Worm (Caenorhabditis elegans) whole organism, L1 larva: ENCODE measurements around the gene C55A6.7.

Source experiments
- C16A3.4 ChIP-seq: fragments of 150-350 bp; optimal IDR thresholded peaks from 2 replicates; lab custom pipeline; 2014; ENCODE audit warnings: missing biosample characterization, missing genetic modification characterization
- C34B4.2 ChIP-seq: sonication (generic microtip); optimal IDR thresholded peaks from 2 replicates; lab custom pipeline; 2017; ENCODE audit warnings: mild to moderate bottlenecking, missing genetic modification characterization, missing compliant biosample characterization
- aha-1 ChIP-seq: fragments of 150-350 bp; optimal IDR thresholded peaks from 2 replicates; lab custom pipeline; 2014; ENCODE audit warnings: missing biosample characterization, missing genetic modification characterization
- alr-1 ChIP-seq: fragments of 200-800 bp; sonication (Bioruptor generic); optimal IDR thresholded peaks from 2 replicates; lab custom pipeline; 2018; ENCODE audit warnings: borderline replicate concordance, mild to moderate bottlenecking, missing genetic modification characterization, missing compliant biosample characterization
- aly-2 ChIP-seq: fragments of 150-350 bp; optimal IDR thresholded peaks from 2 replicates; lab custom pipeline; 2014; ENCODE audit warnings: missing biosample characterization, missing genetic modification characterization
- ceh-8 ChIP-seq: fragments of 200-800 bp; sonication (Bioruptor generic); optimal IDR thresholded peaks from 2 replicates; lab custom pipeline; 2018; ENCODE audit warnings: mild to moderate bottlenecking, missing genetic modification characterization, moderate library complexity, missing compliant biosample characterization
- ceh-82 ChIP-seq, 3 experiments: fragments of 150-350 bp in 1 of 3; sonication (generic microtip) in 2 of 3; optimal IDR thresholded peaks; 2 replicates each; lab custom pipeline; 2014 to 2017; ENCODE audit warnings: missing biosample characterization in 3 of 3, missing genetic modification characterization in 3 of 3
- ceh-88 ChIP-seq: fragments of 200-800 bp; sonication (Bioruptor generic); IDR thresholded peaks from 2 replicates; pipeline ENCODE4 v1.3.6; 2022; ENCODE audit warnings: missing genetic modification characterization, missing compliant biosample characterization
- ces-1 ChIP-seq: fragments of 150-350 bp; optimal IDR thresholded peaks from 2 replicates; lab custom pipeline; 2014; ENCODE audit warnings: missing biosample characterization, missing genetic modification reagents, missing genetic modification characterization
- efl-1 ChIP-seq, 4 experiments: fragments of 150-350 bp; optimal IDR thresholded peaks in 3 of 4; peaks in 1 of 4; 1 replicate in 1 of 4; 2 replicates in 3 of 4; lab custom pipeline; 2014; ENCODE audit warnings: missing biosample characterization in 2 of 4, missing genetic modification characterization in 2 of 4, missing genetic modification reagents in 2 of 4
- egl-13 ChIP-seq: sonication (generic microtip); optimal IDR thresholded peaks from 2 replicates; lab custom pipeline; 2016; ENCODE audit warnings: missing genotype, missing genetic modification reagents, missing genetic modification characterization, missing compliant biosample characterization
- elt-2 ChIP-seq: sonication (generic microtip); optimal IDR thresholded peaks from 2 replicates; lab custom pipeline; 2016; ENCODE audit warnings: missing genetic modification characterization, mild to moderate bottlenecking, inconsistent platforms, missing compliant biosample characterization, missing genetic modification reagents
- fkh-10 ChIP-seq: sonication (generic microtip); optimal IDR thresholded peaks from 2 replicates; lab custom pipeline; 2017; ENCODE audit warnings: missing biosample characterization, missing genetic modification reagents, missing genetic modification characterization
- fkh-8 ChIP-seq: sonication (generic microtip); optimal IDR thresholded peaks from 2 replicates; lab custom pipeline; 2016; ENCODE audit warnings: mild to moderate bottlenecking, missing genetic modification characterization, missing compliant biosample characterization
- grh-1 ChIP-seq: fragments of 200-800 bp; sonication (Bioruptor generic); IDR thresholded peaks from 2 replicates; pipeline ENCODE4 v1.3.6; 2022; ENCODE audit warnings: missing genetic modification reagents, missing genetic modification characterization, missing compliant biosample characterization
- irx-1 ChIP-seq: sonication (generic microtip); optimal IDR thresholded peaks from 2 replicates; lab custom pipeline; 2016; ENCODE audit warnings: missing genetic modification characterization, missing compliant biosample characterization
- isw-1 ChIP-seq: fragments of 200-800 bp; sonication (Bioruptor generic); IDR thresholded peaks from 2 replicates; pipeline ENCODE4 v1.3.6; 2022; ENCODE audit warnings: missing genetic modification characterization, missing compliant biosample characterization
- jun-1 ChIP-seq: fragments of 150-350 bp; optimal IDR thresholded peaks from 2 replicates; lab custom pipeline; 2014; ENCODE audit warnings: missing biosample characterization, missing genetic modification reagents, missing genetic modification characterization
- lin-13 ChIP-seq: fragments of 150-350 bp; optimal IDR thresholded peaks from 2 replicates; lab custom pipeline; 2014; ENCODE audit warnings: missing biosample characterization, missing genetic modification reagents, missing genetic modification characterization
- lin-14 ChIP-seq: fragments of 200-800 bp; sonication (Bioruptor generic); optimal IDR thresholded peaks from 2 replicates; lab custom pipeline; 2018; ENCODE audit warnings: mild to moderate bottlenecking, missing genetic modification characterization, moderate library complexity, missing compliant biosample characterization
- lin-39 ChIP-seq: fragments of 150-350 bp; optimal IDR thresholded peaks from 2 replicates; lab custom pipeline; 2014; ENCODE audit warnings: missing biosample characterization, missing genetic modification reagents, missing genetic modification characterization
- lir-3 ChIP-seq: sonication (generic microtip); optimal IDR thresholded peaks from 2 replicates; lab custom pipeline; 2016; ENCODE audit warnings: mild to moderate bottlenecking, missing genetic modification characterization, moderate library complexity, missing compliant biosample characterization; ENCODE audit not compliant: poor library complexity
- lsy-2 ChIP-seq, 2 experiments: fragments of 150-350 bp; optimal IDR thresholded peaks; 2 replicates each; lab custom pipeline; 2014; ENCODE audit warnings: missing biosample characterization in 2 of 2, missing genetic modification characterization in 2 of 2
- mab-9 ChIP-seq: fragments of 200-800 bp; sonication (Bioruptor generic); IDR thresholded peaks from 2 replicates; pipeline ENCODE4 v1.3.6; 2022; ENCODE audit warnings: missing genetic modification reagents, missing genetic modification characterization, missing compliant biosample characterization
- mef-2 ChIP-seq: fragments of 150-350 bp; optimal IDR thresholded peaks from 2 replicates; lab custom pipeline; 2014; ENCODE audit warnings: missing biosample characterization, missing genetic modification characterization
- mep-1 ChIP-seq: fragments of 150-350 bp; optimal IDR thresholded peaks from 2 replicates; lab custom pipeline; 2014; ENCODE audit warnings: missing biosample characterization, missing genetic modification characterization
- nhr-19 ChIP-seq: fragments of 200-800 bp; sonication (Bioruptor generic); conservative IDR thresholded peaks from 2 replicates; pipeline ENCODE4 v1.3.6; 2022; ENCODE audit warnings: missing genetic modification characterization, missing compliant biosample characterization
- nhr-20 ChIP-seq: sonication (generic microtip); optimal IDR thresholded peaks from 2 replicates; lab custom pipeline; 2016; ENCODE audit warnings: mild to moderate bottlenecking, missing genetic modification characterization, missing compliant biosample characterization
- nhr-28 ChIP-seq: fragments of 150-350 bp; optimal IDR thresholded peaks from 2 replicates; lab custom pipeline; 2014; ENCODE audit warnings: missing biosample characterization, missing genetic modification characterization
- nhr-47 ChIP-seq: sonication (generic microtip); optimal IDR thresholded peaks from 2 replicates; lab custom pipeline; 2016; ENCODE audit warnings: mild to moderate bottlenecking, missing genetic modification characterization, moderate library complexity, missing compliant biosample characterization
- nhr-71 ChIP-seq: sonication (generic microtip); optimal IDR thresholded peaks from 2 replicates; lab custom pipeline; 2016; ENCODE audit warnings: mild to moderate bottlenecking, missing genetic modification characterization, moderate library complexity, missing compliant biosample characterization
- nhr-76 ChIP-seq: sonication (generic microtip); optimal IDR thresholded peaks from 2 replicates; lab custom pipeline; 2017; ENCODE audit warnings: missing biosample characterization, missing genetic modification characterization
- nhr-77 ChIP-seq: fragments of 150-350 bp; optimal IDR thresholded peaks from 2 replicates; lab custom pipeline; 2014; ENCODE audit warnings: missing biosample characterization, missing genetic modification characterization
- nhr-84 ChIP-seq: sonication (generic microtip); optimal IDR thresholded peaks from 2 replicates; lab custom pipeline; 2017; ENCODE audit warnings: missing biosample characterization, missing genetic modification characterization
- nhr-85 ChIP-seq: sonication (generic microtip); peaks from one replicate; lab custom pipeline; 2016; ENCODE audit warnings: missing genetic modification characterization, inconsistent platforms, missing compliant biosample characterization
- nhr-90 ChIP-seq: sonication (generic microtip); optimal IDR thresholded peaks from 2 replicates; lab custom pipeline; 2016; ENCODE audit warnings: mild to moderate bottlenecking, missing genetic modification characterization, missing compliant biosample characterization; ENCODE audit not compliant: poor library complexity
- pax-3 ChIP-seq: fragments of 200-800 bp; sonication (Bioruptor generic); optimal IDR thresholded peaks from 2 replicates; lab custom pipeline; 2018; ENCODE audit warnings: mild to moderate bottlenecking, missing genetic modification characterization, moderate library complexity, missing compliant biosample characterization
- skn-1 ChIP-seq: fragments of 150-350 bp; optimal IDR thresholded peaks from 2 replicates; lab custom pipeline; 2014; ENCODE audit warnings: missing biosample characterization, missing genetic modification characterization
- snpc-4 ChIP-seq: fragments of 150-350 bp; optimal IDR thresholded peaks from 2 replicates; lab custom pipeline; 2014; ENCODE audit warnings: missing biosample characterization, missing genetic modification characterization
- snu-23 ChIP-seq: sonication (generic microtip); optimal IDR thresholded peaks from 2 replicates; lab custom pipeline; 2016; ENCODE audit warnings: missing genetic modification characterization, missing compliant biosample characterization
- sox-4 ChIP-seq: sonication (generic microtip); optimal IDR thresholded peaks from 2 replicates; lab custom pipeline; 2016; ENCODE audit warnings: missing genetic modification characterization, missing compliant biosample characterization
- sptf-1 ChIP-seq: fragments of 150-350 bp; optimal IDR thresholded peaks from 2 replicates; lab custom pipeline; 2014; ENCODE audit warnings: missing biosample characterization, missing genetic modification characterization
- tbx-2 ChIP-seq: sonication (generic microtip); optimal IDR thresholded peaks from 2 replicates; lab custom pipeline; 2016; ENCODE audit warnings: missing genetic modification characterization, missing compliant biosample characterization
- unc-30 ChIP-seq: sonication (generic microtip); optimal IDR thresholded peaks from 2 replicates; lab custom pipeline; 2017; ENCODE audit warnings: missing biosample characterization, missing genetic modification characterization
- unc-62 ChIP-seq: fragments of 150-350 bp; optimal IDR thresholded peaks from 2 replicates; lab custom pipeline; 2014; ENCODE audit warnings: missing biosample characterization, missing genetic modification reagents, missing genetic modification characterization
- unc-98 ChIP-seq: fragments of 200-800 bp; sonication (Bioruptor generic); IDR thresholded peaks from 2 replicates; pipeline ENCODE4 v1.3.6; 2022; ENCODE audit warnings: missing genetic modification characterization, missing compliant biosample characterization
- vab-15 ChIP-seq: sonication (generic microtip); optimal IDR thresholded peaks from 2 replicates; lab custom pipeline; 2017; ENCODE audit warnings: missing genotype, mild to moderate bottlenecking, missing genetic modification characterization, missing compliant biosample characterization
- xbp-1 ChIP-seq: sonication (generic microtip); optimal IDR thresholded peaks from 2 replicates; lab custom pipeline; 2016; ENCODE audit warnings: missing genetic modification characterization, missing compliant biosample characterization

The C55A6.7 gene

ce11 chrV:11532964-11533363, 12.6 kb upstream of the C55A6.7 start (continued):
- no peak for TF ChIP-seq lir-3 (tag; lab: Kevin White, UChicago)
- no peak for TF ChIP-seq snpc-4 (tag; lab: Kevin White, UChicago)
- TF ChIP-seq nhr-77 (tag; lab: Kevin White, UChicago), result no peak
- TF ChIP-seq mab-9 (GFP tag; lab: Robert Waterston, UW), result 0 out of 2 replicates have a peak, but pooled peaks have one; percentile 38
- TF ChIP-seq ceh-82 (tag; optimal IDR thresholded peaks at IDR 0.05; lab: Kevin White, UChicago), result no peak
- TF ChIP-seq lin-13, result peak; percentile 13
- peak; percentile 63 for TF ChIP-seq nhr-20 (tag; lab: Kevin White, UChicago)
- TF ChIP-seq ces-1, result no peak
- no peak for TF ChIP-seq xbp-1 (tag; lab: Kevin White, UChicago)
- no peak for TF ChIP-seq sptf-1 (tag; lab: Kevin White, UChicago)
- TF ChIP-seq nhr-76 (tag; lab: Kevin White, UChicago), result no peak
- peak; percentile 1 for TF ChIP-seq mep-1
- no peak for TF ChIP-seq unc-62 (GFP tag; lab: Kevin White, UChicago)
- no peak for TF ChIP-seq ceh-8 (GFP tag; lab: Kevin White, UChicago)
- TF ChIP-seq isw-1 (GFP tag; lab: Robert Waterston, UW), result no peak
- no peak for TF ChIP-seq unc-30 (tag; lab: Kevin White, UChicago)
- TF ChIP-seq nhr-90 (tag; lab: Kevin White, UChicago), result peak; percentile 60
- no peak for TF ChIP-seq C16A3.4 (tag; lab: Kevin White, UChicago)
- no peak for TF ChIP-seq egl-13
- TF ChIP-seq tbx-2 (tag; lab: Kevin White, UChicago), result no peak
- no peak for TF ChIP-seq vab-15 (tag; lab: Kevin White, UChicago)
- no peak for TF ChIP-seq unc-98
- no peak for TF ChIP-seq alr-1 (tag; lab: Kevin White, UChicago)
- TF ChIP-seq jun-1, result peak; percentile 14
- TF ChIP-seq efl-1 (optimal IDR thresholded peaks at IDR 0.05; lab: Kevin White, UChicago), result peak; percentile 1 to 14
- TF ChIP-seq efl-1 (GFP tag; optimal IDR thresholded peaks at IDR 0.05 in 1 of 2; lab: Kevin White, UChicago), result peak in 1 of 2 experiments; percentile 90
- no peak; the same call in none of the 2 replicates for TF ChIP-seq nhr-19
- no peak for TF ChIP-seq irx-1 (tag; lab: Kevin White, UChicago)
- no peak for TF ChIP-seq elt-2 (tag; lab: Kevin White, UChicago)
- TF ChIP-seq grh-1, result peak; percentile 96
- peak; percentile 99 for TF ChIP-seq nhr-85 (tag; lab: Kevin White, UChicago)
- peak; percentile 27 for TF ChIP-seq skn-1 (tag; lab: Kevin White, UChicago)
- TF ChIP-seq mef-2, result no peak
- TF ChIP-seq snu-23, result peak; percentile 51
- TF ChIP-seq nhr-47, result no peak

ce11 chrV:11532535-11532853, 12.2 kb upstream of the C55A6.7 start:
- TF ChIP-seq nhr-90 (tag; lab: Kevin White, UChicago), result no peak

DNA sequence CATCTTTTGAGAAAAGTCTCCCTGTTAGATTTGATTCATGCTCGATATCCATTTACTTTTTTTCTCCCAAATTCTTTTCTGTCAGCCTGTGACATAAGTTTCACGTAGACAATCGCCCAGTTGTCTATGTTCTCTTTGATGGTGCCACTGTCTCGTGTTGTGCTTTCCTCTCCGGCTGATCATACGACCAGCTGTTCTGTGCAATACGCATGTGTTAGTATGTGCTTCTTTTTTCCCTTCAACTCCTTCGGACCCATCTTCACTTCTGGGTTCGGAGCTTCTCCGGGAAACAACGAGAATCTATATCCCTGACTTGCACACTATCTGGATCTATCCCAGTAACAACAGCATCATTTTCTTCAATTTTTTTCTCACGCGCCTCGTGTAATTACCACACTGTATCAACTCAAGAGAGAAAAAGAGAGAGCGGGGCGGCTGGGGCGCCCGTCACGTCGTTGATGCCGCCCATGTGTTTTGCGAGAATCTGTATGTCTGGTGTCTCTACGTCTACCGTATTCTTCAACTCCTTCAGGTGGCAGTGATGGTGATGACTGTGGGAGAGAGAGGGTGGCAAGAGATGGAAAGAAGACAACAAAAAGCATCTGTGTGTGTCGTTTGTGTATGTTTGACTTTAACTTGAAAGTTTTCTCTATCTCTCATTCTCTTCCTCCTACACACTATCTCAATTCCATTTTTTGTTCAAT, 11.7 kb upstream of the C55A6.7 start:
- TF ChIP-seq ces-1 (no peak), ceh-88 (GFP tag; lab: Robert Waterston, UW) (0 out of 2 replicates have a peak, but pooled peaks have one; percentile 23), pax-3 (tag; lab: Kevin White, UChicago) (no peak), C34B4.2 (tag; lab: Kevin White, UChicago) (no peak), lin-39 (tag; lab: Kevin White, UChicago) (peak; percentile 44), sox-4 (no peak), nhr-77 (tag; lab: Kevin White, UChicago) (peak; percentile 79), mep-1 (peak; percentile 74), nhr-71 (tag; lab: Kevin White, UChicago) (peak; percentile 97), fkh-10 (GFP tag; lab: Kevin White, UChicago) (no peak), grh-1 (peak; percentile 77), sptf-1 (tag; lab: Kevin White, UChicago) (no peak), nhr-76 (tag; lab: Kevin White, UChicago) (no peak), lin-14 (peak; percentile 97), aly-2 (no peak), aha-1 (tag; lab: Kevin White, UChicago) (no peak), ceh-82 (tag; optimal IDR thresholded peaks at IDR 0.05; lab: Kevin White, UChicago) (peak in 1 of 3 experiments; percentile 50), efl-1 (optimal IDR thresholded peaks at IDR 0.05; lab: Kevin White, UChicago) (peak; percentile 56 to 57), efl-1 (GFP tag; optimal IDR thresholded peaks at IDR 0.05 in 1 of 2; lab: Kevin White, UChicago) (peak; percentile 26 to 95), fkh-8 (no peak), nhr-84 (tag; lab: Kevin White, UChicago) (no peak), snu-23 (peak; percentile 94), lsy-2 (tag; optimal IDR thresholded peaks at IDR 0.05; lab: Kevin White, UChicago) (peak; percentile 67 to 92), nhr-28 (tag; lab: Kevin White, UChicago) (no peak), alr-1 (tag; lab: Kevin White, UChicago) (no peak)
